Worm (Caenorhabditis elegans) whole organism, L4 larva: Measurements from ENCODE around the gene C23H3.9.

ENCODE experiments used
- F26F4.8 ChIP-seq: fragments of 200-800 bp; sonication (Bioruptor generic); conservative IDR thresholded peaks from 2 replicates; pipeline ENCODE4 v1.3.6; 2022; ENCODE audit warnings: missing genetic modification characterization, missing compliant biosample characterization
- F49E8.2 ChIP-seq: sonication (generic microtip); optimal IDR thresholded peaks from 2 replicates; lab custom pipeline; 2016; ENCODE audit warnings: missing compliant biosample characterization, mild to moderate bottlenecking, missing genetic modification characterization, borderline replicate concordance
- R02D3.7 ChIP-seq: fragments of 150-350 bp; sonication (generic microtip); optimal IDR thresholded peaks from 3 replicates; lab custom pipeline; 2014; ENCODE audit warnings: missing biosample characterization, missing genetic modification characterization
- Y105C5A.15 ChIP-seq: fragments of 200-800 bp; sonication (Bioruptor generic); IDR thresholded peaks from 2 replicates; pipeline ENCODE4 v1.3.6; 2022; ENCODE audit warnings: missing genetic modification characterization, missing compliant biosample characterization
- Y48G9A.11 ChIP-seq: fragments of 200-800 bp; sonication (Bioruptor generic); IDR thresholded peaks from 2 replicates; pipeline ENCODE4 v1.3.6; 2022; ENCODE audit warnings: missing genetic modification reagents, missing genetic modification characterization, missing compliant biosample characterization
- Y5F2A.4 ChIP-seq: fragments of 200-800 bp; sonication (Bioruptor generic); optimal IDR thresholded peaks from 2 replicates; lab custom pipeline; 2018; ENCODE audit warnings: mild to moderate bottlenecking, missing genetic modification characterization, missing compliant biosample characterization
- ZK337.2 ChIP-seq: fragments of 200-800 bp; sonication (Bioruptor generic); IDR thresholded peaks from 2 replicates; pipeline ENCODE4 v1.3.6; 2022; ENCODE audit warnings: missing genetic modification reagents, missing genetic modification characterization, missing compliant biosample characterization
- aha-1 ChIP-seq: fragments of 150-350 bp; peaks from one replicate; lab custom pipeline; 2014; ENCODE audit warnings: missing biosample characterization, missing genetic modification characterization
- arid-1 ChIP-seq: fragments of 200-800 bp; sonication (Bioruptor generic); conservative IDR thresholded peaks from 2 replicates; pipeline ENCODE4 v1.3.6; 2022; ENCODE audit warnings: missing genetic modification reagents, missing genetic modification characterization, missing compliant biosample characterization
- attf-4 ChIP-seq: sonication (generic microtip); optimal IDR thresholded peaks from 3 replicates; lab custom pipeline; 2017; ENCODE audit warnings: missing biosample characterization, missing genetic modification characterization
- ceh-28 ChIP-seq: fragments of 150-350 bp; optimal IDR thresholded peaks from 2 replicates; lab custom pipeline; 2014; ENCODE audit warnings: missing biosample characterization, missing genetic modification reagents, missing genetic modification characterization
- ceh-44 ChIP-seq: fragments of 200-800 bp; sonication (Bioruptor generic); IDR thresholded peaks from 2 replicates; pipeline ENCODE4 v1.3.6; 2022; ENCODE audit warnings: missing genetic modification reagents, missing genetic modification characterization, missing compliant biosample characterization
- ceh-82 ChIP-seq: sonication (generic microtip); optimal IDR thresholded peaks from 2 replicates; lab custom pipeline; 2017; ENCODE audit warnings: missing biosample characterization, missing genetic modification characterization
- daf-12 ChIP-seq: fragments of 150-350 bp; optimal IDR thresholded peaks from 2 replicates; lab custom pipeline; 2014; ENCODE audit warnings: missing biosample characterization, missing genetic modification reagents, missing genetic modification characterization
- daf-19 ChIP-seq: fragments of 200-800 bp; sonication (Bioruptor generic); conservative IDR thresholded peaks from 2 replicates; pipeline ENCODE4 v1.3.6; 2022; ENCODE audit warnings: missing genetic modification characterization, missing compliant biosample characterization
- dmd-6 ChIP-seq: fragments of 200-800 bp; sonication (Bioruptor generic); IDR thresholded peaks from 2 replicates; pipeline ENCODE4 v1.3.6; 2022; ENCODE audit warnings: missing genetic modification reagents, missing genetic modification characterization, missing compliant biosample characterization
- dmd-9 ChIP-seq: fragments of 200-800 bp; sonication (Bioruptor generic); IDR thresholded peaks from 2 replicates; pipeline ENCODE4 v1.3.6; 2022; ENCODE audit warnings: missing genetic modification reagents, missing genetic modification characterization, missing compliant biosample characterization
- dpl-1 ChIP-seq: fragments of 150-350 bp; optimal IDR thresholded peaks from 2 replicates; lab custom pipeline; 2014; ENCODE audit warnings: missing biosample characterization, missing genetic modification reagents, missing genetic modification characterization
- dve-1 ChIP-seq: sonication (generic microtip); optimal IDR thresholded peaks from 2 replicates; lab custom pipeline; 2017; ENCODE audit warnings: antibody characterized with exemption, mild to moderate bottlenecking, missing genetic modification characterization, missing compliant biosample characterization; ENCODE audit not compliant: insufficient read depth
- egl-27 ChIP-seq: sonication (generic microtip); optimal IDR thresholded peaks from 3 replicates; lab custom pipeline; 2017; ENCODE audit warnings: missing biosample characterization, missing genetic modification reagents, missing genetic modification characterization
- egl-43 ChIP-seq: fragments of 200-800 bp; sonication (Bioruptor generic); IDR thresholded peaks from 2 replicates; pipeline ENCODE4 v1.3.6; 2022; ENCODE audit warnings: missing genetic modification reagents, missing genetic modification characterization, missing compliant biosample characterization
- fos-1 ChIP-seq: fragments of 150-350 bp; optimal IDR thresholded peaks from 2 replicates; lab custom pipeline; 2014; ENCODE audit warnings: missing biosample characterization, missing genetic modification characterization
- hif-1 ChIP-seq, 2 experiments: sonication (generic microtip); optimal IDR thresholded peaks; 2 replicates each; lab custom pipeline; 2016 to 2017; ENCODE audit warnings: missing compliant biosample characterization in 2 of 2, missing genetic modification characterization in 2 of 2, missing genetic modification reagents in 2 of 2, missing genotype in 2 of 2, mild to moderate bottlenecking in 1 of 2
- hlh-11 ChIP-seq: fragments of 200-800 bp; sonication (Bioruptor generic); optimal IDR thresholded peaks from 2 replicates; lab custom pipeline; 2018; ENCODE audit warnings: mild to moderate bottlenecking, missing genetic modification characterization, missing compliant biosample characterization
- hlh-30 ChIP-seq: sonication (generic microtip); optimal IDR thresholded peaks from 2 replicates; lab custom pipeline; 2017; ENCODE audit warnings: antibody characterized with exemption, mild to moderate bottlenecking, missing genetic modification characterization, missing compliant biosample characterization; ENCODE audit not compliant: insufficient read depth
- hmg-1.1 ChIP-seq: fragments of 200-800 bp; sonication (Bioruptor generic); IDR thresholded peaks from 2 replicates; pipeline ENCODE4 v1.3.6; 2022; ENCODE audit warnings: missing genetic modification reagents, missing genetic modification characterization, missing compliant biosample characterization
- jun-1 ChIP-seq: fragments of 150-350 bp; optimal IDR thresholded peaks from 2 replicates; lab custom pipeline; 2014; ENCODE audit warnings: missing biosample characterization, missing genetic modification reagents, missing genetic modification characterization
- lim-7 ChIP-seq: fragments of 200-800 bp; sonication (Bioruptor generic); IDR thresholded peaks from 2 replicates; pipeline ENCODE4 v1.3.6; 2022; ENCODE audit warnings: missing genetic modification characterization, missing compliant biosample characterization
- lin-1 ChIP-seq: fragments of 200-800 bp; sonication (Bioruptor generic); IDR thresholded peaks from 2 replicates; pipeline ENCODE4 v1.3.6; 2022; ENCODE audit warnings: missing genetic modification reagents, missing genetic modification characterization, missing compliant biosample characterization
- lin-38 ChIP-seq: fragments of 200-800 bp; sonication (Bioruptor generic); IDR thresholded peaks from 2 replicates; pipeline ENCODE4 v1.3.6; 2022; ENCODE audit warnings: missing genetic modification reagents, missing genetic modification characterization, missing compliant biosample characterization
- lsy-2 ChIP-seq, 2 experiments: fragments of 150-350 bp in 1 of 2; sonication (generic microtip) in 1 of 2; optimal IDR thresholded peaks; 2 replicates each; lab custom pipeline; 2014 to 2017; ENCODE audit warnings: missing biosample characterization in 2 of 2, missing genetic modification characterization in 2 of 2
- mdt-29 ChIP-seq: fragments of 200-800 bp; sonication (Bioruptor generic); IDR thresholded peaks from 2 replicates; pipeline ENCODE4 v1.3.6; 2022; ENCODE audit warnings: missing genetic modification reagents, missing genetic modification characterization, missing compliant biosample characterization
- mep-1 ChIP-seq: fragments of 150-350 bp; sonication (generic microtip); optimal IDR thresholded peaks from 3 replicates; lab custom pipeline; 2014; ENCODE audit warnings: missing biosample characterization, missing genetic modification characterization
- mes-2 ChIP-seq: sonication (generic microtip); optimal IDR thresholded peaks from 2 replicates; lab custom pipeline; 2016; ENCODE audit warnings: missing genotype, mild to moderate bottlenecking, missing genetic modification characterization, missing compliant biosample characterization; ENCODE audit not compliant: poor library complexity, severe bottlenecking
- mxl-3 ChIP-seq: fragments of 200-800 bp; sonication (Bioruptor generic); optimal IDR thresholded peaks from 2 replicates; lab custom pipeline; 2018; ENCODE audit warnings: mild to moderate bottlenecking, missing genetic modification characterization, missing compliant biosample characterization
- nhr-10 ChIP-seq: fragments of 150-350 bp; optimal IDR thresholded peaks from 2 replicates; lab custom pipeline; 2014; ENCODE audit warnings: missing biosample characterization, missing genetic modification characterization
- nhr-11 ChIP-seq: fragments of 150-350 bp; optimal IDR thresholded peaks from 2 replicates; lab custom pipeline; 2014; ENCODE audit warnings: missing biosample characterization, missing genetic modification characterization
- nhr-25 ChIP-seq: sonication (generic microtip); optimal IDR thresholded peaks from 2 replicates; lab custom pipeline; 2017; ENCODE audit warnings: missing genetic modification characterization, mild to moderate bottlenecking, missing compliant biosample characterization, antibody characterized with exemption, moderate library complexity, borderline replicate concordance; ENCODE audit not compliant: insufficient read depth
- nhr-42 ChIP-seq: fragments of 200-800 bp; sonication (Bioruptor generic); IDR thresholded peaks from 2 replicates; pipeline ENCODE4 v1.3.6; 2022; ENCODE audit warnings: missing genetic modification characterization, missing compliant biosample characterization
- nhr-6 ChIP-seq: fragments of 150-350 bp; optimal IDR thresholded peaks from 2 replicates; lab custom pipeline; 2014; ENCODE audit warnings: missing biosample characterization, missing genetic modification characterization
- nhr-77 ChIP-seq: fragments of 150-350 bp; optimal IDR thresholded peaks from 2 replicates; lab custom pipeline; 2014; ENCODE audit warnings: missing biosample characterization, missing genetic modification characterization
- pqm-1 ChIP-seq: sonication (generic microtip); optimal IDR thresholded peaks from 2 replicates; lab custom pipeline; 2017; ENCODE audit warnings: missing biosample characterization, missing genetic modification characterization
- sdz-12 ChIP-seq: fragments of 200-800 bp; sonication (Bioruptor generic); optimal IDR thresholded peaks from 2 replicates; lab custom pipeline; 2018; ENCODE audit warnings: mild to moderate bottlenecking, missing genetic modification characterization, missing compliant biosample characterization
- snpc-1.2 ChIP-seq: fragments of 200-800 bp; sonication (Bioruptor generic); IDR thresholded peaks from 2 replicates; pipeline ENCODE4 v1.3.6; 2022; ENCODE audit warnings: missing genetic modification reagents, missing genetic modification characterization, missing compliant biosample characterization
- spr-1 ChIP-seq: sonication (generic microtip); optimal IDR thresholded peaks from 2 replicates; lab custom pipeline; 2016; ENCODE audit warnings: mild to moderate bottlenecking, missing genetic modification characterization, missing compliant biosample characterization
- tra-1 ChIP-seq: fragments of 200-800 bp; sonication (Bioruptor generic); IDR thresholded peaks from 2 replicates; pipeline ENCODE4 v1.3.6; 2022; ENCODE audit warnings: missing genetic modification reagents, missing genetic modification characterization, missing compliant biosample characterization
- unc-130 ChIP-seq: sonication (generic microtip); optimal IDR thresholded peaks from 2 replicates; lab custom pipeline; 2016; ENCODE audit warnings: missing genetic modification reagents, missing genetic modification characterization, missing compliant biosample characterization
- unc-62 ChIP-seq, 3 experiments: fragments of 150-350 bp in 1 of 3; sonication (generic microtip); optimal IDR thresholded peaks in 2 of 3; peaks in 1 of 3; 1 replicate in 1 of 3; 2 replicates in 2 of 3; lab custom pipeline; 2014 to 2017; ENCODE audit warnings: missing biosample characterization in 3 of 3, missing genetic modification characterization in 3 of 3, missing genetic modification reagents in 3 of 3, missing genotype in 1 of 3
- vab-7 ChIP-seq: fragments of 200-800 bp; sonication (Bioruptor generic); IDR thresholded peaks from 2 replicates; pipeline ENCODE4 v1.3.6; 2022; ENCODE audit warnings: missing genetic modification reagents, missing genetic modification characterization, missing compliant biosample characterization
- zfp-3 ChIP-seq: fragments of 200-800 bp; sonication (Bioruptor generic); conservative IDR thresholded peaks from 2 replicates; pipeline ENCODE4 v1.3.6; 2022; ENCODE audit warnings: missing genetic modification reagents, missing genetic modification characterization, missing compliant biosample characterization
- ztf-11 ChIP-seq: fragments of 150-350 bp; optimal IDR thresholded peaks from 2 replicates; lab custom pipeline; 2014; ENCODE audit warnings: missing biosample characterization, missing genetic modification characterization

The C23H3.9 gene

DNA sequence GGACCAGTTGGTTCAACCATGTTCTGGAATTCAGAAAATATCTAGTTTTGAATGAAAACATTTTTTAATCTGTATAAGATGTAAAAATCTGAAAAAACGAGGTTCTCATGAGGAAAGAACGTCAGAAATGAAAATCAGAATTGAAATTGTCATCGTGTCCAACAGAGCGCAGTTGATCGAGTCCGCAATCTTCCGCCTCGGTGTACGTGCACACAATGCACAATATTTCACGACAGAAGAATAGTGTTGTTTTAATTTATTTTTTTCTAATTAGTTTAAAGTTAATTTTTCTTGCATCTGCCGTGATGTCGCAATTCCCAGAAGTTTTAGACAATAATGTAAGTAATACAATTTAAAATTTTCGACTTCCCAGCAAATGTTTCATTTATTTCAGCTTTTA lies 35.4 kb downstream of the C23H3.9 start, which contains the start of gene nfyc-1:
Gene nfyc-1, plus strand, starts transcription at position 268 of the 400 bp plus-strand sequence.
- TF ChIP-seq R02D3.7 (tag; lab: Kevin White, UChicago) = no peak
- peak; percentile 89 for TF ChIP-seq lin-38 (GFP tag; lab: Robert Waterston, UW)
- no peak for TF ChIP-seq F49E8.2
- TF ChIP-seq nhr-42 (GFP tag; lab: Robert Waterston, UW) = no peak
- no peak for TF ChIP-seq tra-1 (GFP tag; lab: Robert Waterston, UW)
- TF ChIP-seq mep-1 (tag; lab: Kevin White, UChicago) = peak; percentile 47
- peak in 1 of 2 experiments; percentile 5 for TF ChIP-seq hif-1 (tag; optimal IDR thresholded peaks at IDR 0.05; lab: Kevin White, UChicago)
- peak; percentile 66 for TF ChIP-seq dpl-1 (GFP tag; lab: Kevin White, UChicago)
- TF ChIP-seq Y105C5A.15 (GFP tag; lab: Robert Waterston, UW) = no peak
- no peak for TF ChIP-seq mxl-3
- TF ChIP-seq ztf-11 = no peak
- no peak for TF ChIP-seq egl-27
- no peak for TF ChIP-seq jun-1
- TF ChIP-seq lim-7 = no peak
- TF ChIP-seq pqm-1 (tag; lab: Kevin White, UChicago) = no peak
- TF ChIP-seq nhr-11 (tag; lab: Kevin White, UChicago) = no peak
- TF ChIP-seq dmd-6 (GFP tag; lab: Robert Waterston, UW) = no peak
- no peak for TF ChIP-seq mdt-29
- no peak for TF ChIP-seq lin-1
- TF ChIP-seq Y5F2A.4 = no peak
- TF ChIP-seq sdz-12 (GFP tag; lab: Kevin White, UChicago) = no peak
- no peak for TF ChIP-seq vab-7 (GFP tag; lab: Robert Waterston, UW)
- no peak for TF ChIP-seq egl-43 (GFP tag; lab: Robert Waterston, UW)
- TF ChIP-seq F26F4.8 (GFP tag; lab: Robert Waterston, UW) = no peak
- peak; percentile 52; the same call in 1 of the 2 replicates for TF ChIP-seq hmg-1.1 (GFP tag; lab: Robert Waterston, UW)
- TF ChIP-seq nhr-6 (tag; lab: Kevin White, UChicago) = no peak
- 0 out of 2 replicates have a peak, but pooled peaks have one; percentile 34 for TF ChIP-seq arid-1 (GFP tag; lab: Robert Waterston, UW)
- no peak for TF ChIP-seq ceh-44 (GFP tag; lab: Robert Waterston, UW)
- no peak for TF ChIP-seq nhr-10 (tag; lab: Kevin White, UChicago)
- TF ChIP-seq dmd-9 (GFP tag; lab: Robert Waterston, UW) = no peak
- TF ChIP-seq Y48G9A.11 = no peak
- no peak for TF ChIP-seq zfp-3 (GFP tag; lab: Robert Waterston, UW)
- TF ChIP-seq unc-130 = no peak
- no peak for TF ChIP-seq hlh-11 (tag; lab: Kevin White, UChicago)
- no peak for TF ChIP-seq nhr-77
- no peak for TF ChIP-seq snpc-1.2 (GFP tag; lab: Robert Waterston, UW)
- no peak for TF ChIP-seq attf-4 (tag; lab: Kevin White, UChicago)
- no peak for TF ChIP-seq fos-1 (tag; lab: Kevin White, UChicago)
- TF ChIP-seq dve-1 (tag; lab: Kevin White, UChicago) = peak; percentile 60
- TF ChIP-seq lsy-2 (tag; optimal IDR thresholded peaks at IDR 0.05; lab: Kevin White, UChicago) = peak in 1 of 2 experiments; percentile 83
- peak; percentile 34 for TF ChIP-seq hlh-30 (tag; lab: Kevin White, UChicago)
- no peak for TF ChIP-seq daf-12 (tag; lab: Kevin White, UChicago)
- no peak for TF ChIP-seq ceh-28 (tag; lab: Kevin White, UChicago)
- no peak for TF ChIP-seq unc-62 (GFP tag; optimal IDR thresholded peaks at IDR 0.05 in 1 of 2; lab: Kevin White, UChicago)
- TF ChIP-seq unc-62 (tag; optimal IDR thresholded peaks at IDR 0.05; lab: Kevin White, UChicago) = no peak
- no peak for TF ChIP-seq ZK337.2 (GFP tag; lab: Robert Waterston, UW)
- TF ChIP-seq nhr-25 = no peak
- TF ChIP-seq daf-19 (GFP tag; lab: Robert Waterston, UW) = no peak
- TF ChIP-seq mes-2 (tag; lab: Kevin White, UChicago) = peak; percentile 84
- no peak for TF ChIP-seq aha-1 (tag; lab: Kevin White, UChicago)
- TF ChIP-seq ceh-82 = no peak
- no peak for TF ChIP-seq spr-1
